Fruit fly (Drosophila melanogaster) whole organism, embryonic: ENCODE data around the gene FoxL1.

Source experiments
- Antp ChIP-seq: fragments of 200-800 bp; sonication (Bioruptor generic); optimal IDR thresholded peaks from 3 replicates; lab custom pipeline; 2016; ENCODE audit warnings: missing biosample characterization, missing genetic modification characterization
- CG10267 ChIP-seq: fragments of 200-800 bp; sonication (Bioruptor generic); optimal IDR thresholded peaks from 2 replicates; lab custom pipeline; 2018; ENCODE audit warnings: missing biosample characterization, mild to moderate bottlenecking, missing genetic modification characterization, moderate library complexity
- CG10565 ChIP-seq: fragments of 200-800 bp; sonication (Bioruptor generic); optimal IDR thresholded peaks from 3 replicates; lab custom pipeline; 2016; ENCODE audit warnings: missing biosample characterization, mild to moderate bottlenecking, missing genetic modification characterization
- CG11504 ChIP-seq: fragments of 200-800 bp; sonication (Bioruptor generic); optimal IDR thresholded peaks from 3 replicates; lab custom pipeline; 2019; ENCODE audit warnings: missing biosample characterization, mild to moderate bottlenecking, missing genetic modification characterization, moderate library complexity
- CG12391 ChIP-seq: fragments of 200-800 bp; sonication (Bioruptor generic); optimal IDR thresholded peaks from 3 replicates; lab custom pipeline; 2018; ENCODE audit warnings: missing biosample characterization, mild to moderate bottlenecking, missing genetic modification characterization, moderate library complexity
- CG15514 ChIP-seq: fragments of 200-800 bp; sonication (Bioruptor generic); optimal IDR thresholded peaks from 3 replicates; lab custom pipeline; 2017; ENCODE audit warnings: missing biosample characterization, missing genetic modification characterization, mild to moderate bottlenecking, moderate library complexity, missing genetic modification reagents
- CG16815 ChIP-seq: fragments of 200-800 bp; sonication (Bioruptor generic); optimal IDR thresholded peaks from 3 replicates; lab custom pipeline; 2017; ENCODE audit warnings: missing biosample characterization, mild to moderate bottlenecking, missing genetic modification characterization
- CG17912 ChIP-seq: fragments of 200-800 bp; sonication (Bioruptor generic); optimal IDR thresholded peaks from 2 replicates; lab custom pipeline; 2018; ENCODE audit warnings: missing biosample characterization, mild to moderate bottlenecking, missing genetic modification characterization
- CG2116 ChIP-seq: fragments of 200-800 bp; sonication (Bioruptor generic); optimal IDR thresholded peaks from 3 replicates; lab custom pipeline; 2018; ENCODE audit warnings: missing biosample characterization, mild to moderate bottlenecking, missing genetic modification characterization
- CG2202 ChIP-seq: fragments of 200-800 bp; sonication (Bioruptor generic); optimal IDR thresholded peaks from 2 replicates; lab custom pipeline; 2018; ENCODE audit warnings: missing biosample characterization, mild to moderate bottlenecking, missing genetic modification characterization
- CG2712 ChIP-seq: fragments of 200-800 bp; optimal IDR thresholded peaks from 3 replicates; lab custom pipeline; 2019; ENCODE audit warnings: missing biosample characterization, mild to moderate bottlenecking, missing genetic modification characterization, moderate library complexity
- CG30020 ChIP-seq: fragments of 200-800 bp; optimal IDR thresholded peaks from 2 replicates; lab custom pipeline; 2019; ENCODE audit warnings: missing biosample characterization, mild to moderate bottlenecking, missing genetic modification characterization, moderate library complexity
- CG31441 ChIP-seq: fragments of 200-800 bp; sonication (Bioruptor generic); IDR thresholded peaks from 2 replicates; pipeline ENCODE4 v1.3.6; 2022; ENCODE audit warnings: missing biosample characterization, missing genetic modification characterization
- CG33557 ChIP-seq: fragments of 200-800 bp; sonication (Bioruptor generic); optimal IDR thresholded peaks from 2 replicates; lab custom pipeline; 2019; ENCODE audit warnings: missing biosample characterization, mild to moderate bottlenecking, missing genetic modification characterization, moderate library complexity
- CG4360 ChIP-seq: fragments of 200-800 bp; sonication (Bioruptor generic); IDR thresholded peaks from 2 replicates; pipeline ENCODE4 v1.3.6; 2022; ENCODE audit warnings: missing biosample characterization, missing genetic modification characterization
- CG6683 ChIP-seq: fragments of 200-800 bp; sonication (Bioruptor generic); optimal IDR thresholded peaks from 2 replicates; lab custom pipeline; 2017; ENCODE audit warnings: missing biosample characterization, mild to moderate bottlenecking, missing genetic modification characterization, missing genetic modification reagents
- CG7357 ChIP-seq: fragments of 200-800 bp; sonication (Bioruptor generic); IDR thresholded peaks from 3 replicates; pipeline ENCODE4 v1.3.6; 2022; ENCODE audit warnings: missing biosample characterization, missing genetic modification characterization
- CG8359 ChIP-seq: fragments of 200-800 bp; sonication (Bioruptor generic); optimal IDR thresholded peaks from 2 replicates; lab custom pipeline; 2017; ENCODE audit warnings: missing biosample characterization, mild to moderate bottlenecking, missing genetic modification characterization, borderline replicate concordance
- CG9727 ChIP-seq: fragments of 200-800 bp; sonication (Bioruptor generic); optimal IDR thresholded peaks from 3 replicates; lab custom pipeline; 2017; ENCODE audit warnings: missing biosample characterization, mild to moderate bottlenecking, missing genetic modification characterization
- CG9876 ChIP-seq: fragments of 200-800 bp; sonication (Bioruptor generic); optimal IDR thresholded peaks from 2 replicates; lab custom pipeline; 2016; ENCODE audit warnings: missing biosample characterization, missing genetic modification characterization
- CHES-1-like ChIP-seq: fragments of 200-800 bp; sonication (Bioruptor generic); optimal IDR thresholded peaks from 2 replicates; lab custom pipeline; 2016; ENCODE audit warnings: missing biosample characterization, missing genetic modification characterization
- Camta ChIP-seq: fragments of 200-800 bp; sonication (Bioruptor generic); optimal IDR thresholded peaks from 2 replicates; lab custom pipeline; 2016; ENCODE audit warnings: missing biosample characterization, missing genetic modification characterization
- E2f1 ChIP-seq: fragments of 200-800 bp; sonication (Bioruptor generic); IDR thresholded peaks from 2 replicates; pipeline ENCODE4 v1.3.6; 2022; ENCODE audit warnings: missing biosample characterization, missing genetic modification characterization
- Eip74EF ChIP-seq, 2 experiments: fragments of 200-800 bp in 1 of 2; fragments of >200 bp in 1 of 2; sonication (Bioruptor generic) in 1 of 2; optimal IDR thresholded peaks; 2 replicates each; lab custom pipeline; 2017 to 2019; ENCODE audit warnings: missing biosample characterization in 2 of 2, missing genetic modification characterization in 2 of 2, mild to moderate bottlenecking in 1 of 2, moderate library complexity in 1 of 2
- Gug ChIP-seq: fragments of 200-800 bp; sonication (Bioruptor generic); IDR thresholded peaks from 4 replicates; pipeline ENCODE4 v1.3.6; 2022; ENCODE audit warnings: missing biosample characterization, missing genetic modification characterization
- H15 ChIP-seq: fragments of 200-800 bp; sonication (Bioruptor generic); IDR thresholded peaks from 3 replicates; pipeline ENCODE4 v1.3.6; 2022; ENCODE audit warnings: missing biosample characterization, missing genetic modification characterization
- H2.0 ChIP-seq: fragments of 200-800 bp; sonication (Bioruptor generic); IDR thresholded peaks from 2 replicates; pipeline ENCODE4 v1.3.6; 2022; ENCODE audit warnings: missing biosample characterization, missing genetic modification characterization
- Hey ChIP-seq: fragments of 200-800 bp; sonication (Bioruptor generic); optimal IDR thresholded peaks from 3 replicates; lab custom pipeline; 2018; ENCODE audit warnings: missing biosample characterization, mild to moderate bottlenecking, missing genetic modification characterization
- HmgZ ChIP-seq: fragments of 200-800 bp; sonication (Bioruptor generic); optimal IDR thresholded peaks from 2 replicates; lab custom pipeline; 2018; ENCODE audit warnings: missing biosample characterization, mild to moderate bottlenecking, missing genetic modification characterization
- Meics ChIP-seq: fragments of 200-800 bp; sonication (Bioruptor generic); optimal IDR thresholded peaks from 2 replicates; lab custom pipeline; 2017; ENCODE audit warnings: missing biosample characterization, mild to moderate bottlenecking, missing genetic modification characterization
- Oli ChIP-seq: fragments of 200-800 bp; sonication (Bioruptor generic); optimal IDR thresholded peaks from 2 replicates; lab custom pipeline; 2018; ENCODE audit warnings: missing biosample characterization, mild to moderate bottlenecking, missing genetic modification characterization, moderate library complexity
- Poxn ChIP-seq: fragments of 200-800 bp; sonication (Bioruptor generic); IDR thresholded peaks from 2 replicates; pipeline ENCODE4 v1.3.6; 2022; ENCODE audit warnings: missing biosample characterization, missing genetic modification characterization
- aop ChIP-seq: fragments of 200-800 bp; sonication (Bioruptor generic); IDR thresholded peaks from 2 replicates; pipeline ENCODE4 v1.3.6; 2022; ENCODE audit warnings: missing biosample characterization, missing genetic modification characterization
- dan ChIP-seq: fragments of 200-800 bp; sonication (Bioruptor generic); IDR thresholded peaks from 2 replicates; pipeline ENCODE4 v1.3.6; 2022; ENCODE audit warnings: missing biosample characterization, missing genetic modification characterization
- dmrt11E ChIP-seq: fragments of 200-800 bp; sonication (Bioruptor generic); optimal IDR thresholded peaks from 3 replicates; lab custom pipeline; 2018; ENCODE audit warnings: missing biosample characterization, mild to moderate bottlenecking, missing genetic modification characterization, moderate library complexity
- eyg ChIP-seq: fragments of 200-800 bp; sonication (Bioruptor generic); optimal IDR thresholded peaks from 3 replicates; lab custom pipeline; 2016; ENCODE audit warnings: missing biosample characterization, missing genetic modification characterization
- lab ChIP-seq: fragments of 200-800 bp; sonication (Bioruptor generic); optimal IDR thresholded peaks from 3 replicates; lab custom pipeline; 2017; ENCODE audit warnings: missing biosample characterization, missing genetic modification characterization, mild to moderate bottlenecking, moderate library complexity, missing genetic modification reagents
- nerfin-1 ChIP-seq: fragments of 200-800 bp; sonication (Bioruptor generic); optimal IDR thresholded peaks from 3 replicates; lab custom pipeline; 2019; ENCODE audit warnings: missing biosample characterization, mild to moderate bottlenecking, missing genetic modification characterization, moderate library complexity
- nmo ChIP-seq: fragments of 200-800 bp; sonication (Bioruptor generic); optimal IDR thresholded peaks from 2 replicates; lab custom pipeline; 2018; ENCODE audit warnings: missing biosample characterization, mild to moderate bottlenecking, missing genetic modification characterization, moderate library complexity
- otp ChIP-seq: fragments of 200-800 bp; sonication (Bioruptor generic); IDR thresholded peaks from 3 replicates; pipeline ENCODE4, ENCODE4 v1.3.6; 2022; ENCODE audit warnings: missing biosample characterization, missing genetic modification characterization
- peb ChIP-seq: fragments of 200-800 bp; sonication (Bioruptor generic); IDR thresholded peaks from 2 replicates; pipeline ENCODE4 v1.3.6; 2022; ENCODE audit warnings: missing biosample characterization, missing genetic modification characterization
- phol ChIP-seq: fragments of 200-800 bp; sonication (Bioruptor generic); optimal IDR thresholded peaks from 3 replicates; lab custom pipeline; 2018; ENCODE audit warnings: missing biosample characterization, mild to moderate bottlenecking, missing genetic modification characterization, moderate library complexity
- ranshi ChIP-seq: fragments of 200-800 bp; sonication (Bioruptor generic); IDR thresholded peaks from 2 replicates; pipeline ENCODE4 v1.3.6; 2022; ENCODE audit warnings: missing biosample characterization, missing genetic modification characterization
- row ChIP-seq: fragments of 200-800 bp; sonication (Bioruptor generic); IDR thresholded peaks from 3 replicates; pipeline ENCODE4 v1.3.6; 2022; ENCODE audit warnings: missing biosample characterization, missing genetic modification characterization
- salm ChIP-seq: fragments of 200-800 bp; sonication (Bioruptor generic); optimal IDR thresholded peaks from 2 replicates; lab custom pipeline; 2018; ENCODE audit warnings: missing biosample characterization, mild to moderate bottlenecking, missing genetic modification characterization
- sens-2 ChIP-seq: fragments of 200-800 bp; sonication (Bioruptor generic); IDR thresholded peaks from 2 replicates; pipeline ENCODE4 v1.3.6; 2022; ENCODE audit warnings: missing biosample characterization, missing genetic modification characterization
- shn ChIP-seq: fragments of 200-800 bp; sonication (Bioruptor generic); optimal IDR thresholded peaks from 3 replicates; lab custom pipeline; 2016; ENCODE audit warnings: missing biosample characterization, missing genetic modification characterization
- tin ChIP-seq: fragments of 200-800 bp; sonication (Bioruptor generic); optimal IDR thresholded peaks from 3 replicates; lab custom pipeline; 2016; ENCODE audit warnings: missing biosample characterization, missing genetic modification characterization
- tio ChIP-seq: fragments of 200-800 bp; sonication (Bioruptor generic); optimal IDR thresholded peaks from 2 replicates; lab custom pipeline; 2017; ENCODE audit warnings: missing biosample characterization, missing genetic modification characterization, inconsistent platforms
- trh ChIP-seq: fragments of 200-800 bp; sonication (Bioruptor generic); optimal IDR thresholded peaks from 2 replicates; lab custom pipeline; 2016; ENCODE audit warnings: missing biosample characterization, missing genetic modification characterization
- vvl ChIP-seq: fragments of 200-800 bp; sonication (Bioruptor generic); IDR thresholded peaks from 2 replicates; pipeline ENCODE4 v1.3.6; 2022; ENCODE audit warnings: missing biosample characterization, missing genetic modification characterization
- yki ChIP-seq: fragments of >200 bp; optimal IDR thresholded peaks from 3 replicates; lab custom pipeline; 2018
- zen2 ChIP-seq: fragments of 200-800 bp; sonication (Bioruptor generic); IDR thresholded peaks from 3 replicates; pipeline ENCODE4 v1.3.6; 2022; ENCODE audit warnings: missing biosample characterization, missing genetic modification characterization; ENCODE audit not compliant: partially characterized antibody

FoxL1 gene

DNA sequence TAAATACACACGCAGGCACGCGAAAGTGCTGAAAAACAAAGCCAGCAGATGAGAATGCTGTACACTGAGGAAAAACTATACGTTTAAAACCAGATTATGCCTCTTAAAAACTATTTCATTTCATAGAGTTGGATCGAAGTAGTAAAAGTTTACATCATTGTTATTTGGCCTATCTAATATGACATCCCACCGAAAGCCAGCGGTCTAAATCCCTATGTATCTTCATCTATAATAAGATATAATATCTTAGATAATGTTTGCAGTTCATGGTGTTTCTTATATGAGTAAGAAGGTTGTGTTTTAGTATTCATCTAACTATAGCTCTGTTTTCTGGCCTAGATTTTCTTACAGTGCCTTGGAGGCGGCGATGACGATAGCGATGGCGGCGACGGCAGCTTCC is 8.6 kb upstream of the FoxL1 start (continued):
- TF ChIP-seq CG17912 (no peak), Oli (tag; lab: Kevin White, UChicago) (peak; percentile 24), Poxn (GFP tag; lab: Robert Waterston, UW) (no peak), nmo (GFP tag; lab: Kevin White, UChicago) (peak; percentile 12), tio (GFP tag; lab: Kevin White, UChicago) (no peak), CG6683 (no peak), CG31441 (GFP tag; lab: Robert Waterston, UW) (peak; percentile 54), Meics (GFP tag; lab: Kevin White, UChicago) (peak; percentile 56), HmgZ (no peak), phol (tag; lab: Kevin White, UChicago) (peak; percentile 30), dan (GFP tag; lab: Robert Waterston, UW) (no peak), aop (GFP tag; lab: Robert Waterston, UW) (no peak), lab (GFP tag; lab: Kevin White, UChicago) (peak; percentile 44), salm (tag; lab: Kevin White, UChicago) (no peak), CG10565 (GFP tag; lab: Kevin White, UChicago) (no peak), CG12391 (tag; lab: Kevin White, UChicago) (no peak), ranshi (GFP tag; lab: Robert Waterston, UW) (no peak), yki (lab: Kevin White, UChicago) (no peak), Hey (tag; lab: Kevin White, UChicago) (no peak), tin (no peak), CG8359 (no peak), CG33557 (GFP tag; lab: Kevin White, UChicago) (no peak), nerfin-1 (tag; lab: Kevin White, UChicago) (no peak), E2f1 (no peak), CG15514 (peak; percentile 15), CG2712 (tag; lab: Kevin White, UChicago) (peak; percentile 22), Eip74EF (GFP tag; optimal IDR thresholded peaks at IDR 0.05; lab: Kevin White, UChicago) (peak in 1 of 2 experiments; percentile 2), eyg (no peak), CG16815 (GFP tag; lab: Kevin White, UChicago) (no peak), zen2 (no peak), CG4360 (GFP tag; lab: Robert Waterston, UW) (no peak), sens-2 (GFP tag; lab: Robert Waterston, UW) (no peak), CG11504 (tag; lab: Kevin White, UChicago) (peak; percentile 59), CG10267 (tag; lab: Kevin White, UChicago) (peak; percentile 22), otp (GFP tag; lab: Robert Waterston, UW) (no peak), CG7357 (GFP tag; lab: Robert Waterston, UW) (no peak), Antp (GFP tag; lab: Kevin White, UChicago) (no peak)

DNA sequence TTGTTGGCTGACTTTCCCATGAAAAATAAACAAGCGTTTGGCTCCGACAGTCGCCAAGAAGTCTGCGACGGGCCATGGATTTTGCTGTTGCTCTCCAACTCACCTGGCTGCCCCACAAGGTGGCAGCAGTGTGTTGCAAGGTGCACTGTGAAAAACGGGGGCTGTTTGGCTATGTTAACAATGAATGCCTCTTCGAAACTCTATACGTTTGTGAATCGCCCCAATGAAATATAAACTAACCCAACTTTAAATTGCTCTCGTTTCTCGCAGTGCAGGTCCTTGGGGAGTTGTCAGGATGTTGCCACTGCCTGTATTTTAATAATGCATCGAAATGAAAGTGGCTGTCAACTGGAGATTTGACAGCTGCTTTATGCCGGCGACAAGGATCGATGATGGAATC is 4.3 kb upstream of the FoxL1 start:
- TF ChIP-seq dmrt11E (tag; lab: Kevin White, UChicago) (peak; percentile 28), CG2116 (GFP tag; lab: Kevin White, UChicago) (no peak), Gug (GFP tag; lab: Robert Waterston, UW) (no peak), Camta (GFP tag; lab: Kevin White, UChicago) (no peak), peb (GFP tag; lab: Robert Waterston, UW) (no peak), nmo (GFP tag; lab: Kevin White, UChicago) (peak; percentile 14), CG2202 (no peak), CG9876 (GFP tag; lab: Kevin White, UChicago) (no peak), CG30020 (tag; lab: Kevin White, UChicago) (no peak), CHES-1-like (no peak), CG9727 (no peak), trh (GFP tag; lab: Kevin White, UChicago) (no peak), row (GFP tag; lab: Robert Waterston, UW) (peak; percentile 28; the same call in 1 of the 3 replicates), vvl (GFP tag; lab: Robert Waterston, UW) (no peak), H2.0 (GFP tag; lab: Robert Waterston, UW) (no peak), H15 (GFP tag; lab: Robert Waterston, UW) (0 out of 3 replicates have a peak, but pooled peaks have one; percentile 15), shn (GFP tag; lab: Kevin White, UChicago) (no peak), Meics (GFP tag; lab: Kevin White, UChicago) (no peak)
